Fruit fly (Drosophila melanogaster) whole organism, embryonic: Measurements from ENCODE around the gene ClC-a.

Experiments used
- B-H1 ChIP-seq: fragments of 200-800 bp; sonication (Bioruptor generic); IDR thresholded peaks from 3 replicates; pipeline ENCODE4 v1.3.6; 2022; ENCODE audit warnings: missing biosample characterization, missing genetic modification characterization
- CG1024 ChIP-seq: fragments of 200-800 bp; sonication (Bioruptor generic); IDR thresholded peaks from 2 replicates; pipeline ENCODE4 v1.3.6; 2022; ENCODE audit warnings: missing biosample characterization, missing genetic modification characterization
- CG10274 ChIP-seq: fragments of 200-800 bp; sonication (Bioruptor generic); optimal IDR thresholded peaks from 3 replicates; lab custom pipeline; 2017; ENCODE audit warnings: missing biosample characterization, mild to moderate bottlenecking, missing genetic modification characterization
- CG11560 ChIP-seq: fragments of 200-800 bp; sonication (Bioruptor generic); IDR thresholded peaks from 3 replicates; pipeline ENCODE4 v1.3.6; 2022; ENCODE audit warnings: missing biosample characterization, missing genetic modification characterization
- CG12744 ChIP-seq: fragments of 200-800 bp; sonication (Bioruptor generic); optimal IDR thresholded peaks from 2 replicates; lab custom pipeline; 2016; ENCODE audit warnings: missing biosample characterization, missing genetic modification characterization
- CG13123 ChIP-seq: fragments of 200-800 bp; sonication (Bioruptor generic); optimal IDR thresholded peaks from 2 replicates; lab custom pipeline; 2016; ENCODE audit warnings: missing biosample characterization, missing genetic modification characterization
- CG15514 ChIP-seq: fragments of 200-800 bp; sonication (Bioruptor generic); optimal IDR thresholded peaks from 3 replicates; lab custom pipeline; 2017; ENCODE audit warnings: missing biosample characterization, missing genetic modification characterization, mild to moderate bottlenecking, moderate library complexity, missing genetic modification reagents
- CG16779 ChIP-seq: fragments of 200-800 bp; sonication (Bioruptor generic); IDR thresholded peaks from 2 replicates; pipeline ENCODE4 v1.3.6; 2022; ENCODE audit warnings: missing biosample characterization, missing genetic modification characterization
- CG18262 ChIP-seq: fragments of 200-800 bp; optimal IDR thresholded peaks from 3 replicates; lab custom pipeline; 2019; ENCODE audit warnings: missing biosample characterization, mild to moderate bottlenecking, missing genetic modification characterization, moderate library complexity
- CG18619 ChIP-seq: fragments of 200-800 bp; sonication (Bioruptor generic); optimal IDR thresholded peaks from 3 replicates; lab custom pipeline; 2017; ENCODE audit warnings: missing biosample characterization, mild to moderate bottlenecking, missing genetic modification characterization
- CG2712 ChIP-seq: fragments of 200-800 bp; optimal IDR thresholded peaks from 3 replicates; lab custom pipeline; 2019; ENCODE audit warnings: missing biosample characterization, mild to moderate bottlenecking, missing genetic modification characterization, moderate library complexity
- CG31224 ChIP-seq: fragments of 200-800 bp; sonication (Bioruptor generic); IDR thresholded peaks from 2 replicates; pipeline ENCODE4 v1.3.6; 2022; ENCODE audit warnings: missing biosample characterization, missing genetic modification characterization
- CG3281 ChIP-seq: fragments of 200-800 bp; sonication (Bioruptor generic); optimal IDR thresholded peaks from 3 replicates; lab custom pipeline; 2017; ENCODE audit warnings: missing biosample characterization, mild to moderate bottlenecking, missing genetic modification characterization
- CG3726 ChIP-seq: fragments of 200-800 bp; sonication (Bioruptor generic); IDR thresholded peaks from 3 replicates; pipeline ENCODE4, ENCODE4 v1.3.6; 2022; ENCODE audit warnings: missing biosample characterization, missing genetic modification characterization
- CG4360 ChIP-seq: fragments of 200-800 bp; sonication (Bioruptor generic); IDR thresholded peaks from 2 replicates; pipeline ENCODE4 v1.3.6; 2022; ENCODE audit warnings: missing biosample characterization, missing genetic modification characterization
- CG4707 ChIP-seq: fragments of 200-800 bp; sonication (Bioruptor generic); optimal IDR thresholded peaks from 2 replicates; lab custom pipeline; 2018; ENCODE audit warnings: missing biosample characterization, mild to moderate bottlenecking, missing genetic modification characterization, moderate library complexity
- CG9817 ChIP-seq: fragments of 200-800 bp; sonication (Bioruptor generic); optimal IDR thresholded peaks from 2 replicates; lab custom pipeline; 2018; ENCODE audit warnings: missing biosample characterization, mild to moderate bottlenecking, missing genetic modification characterization, moderate library complexity
- CHES-1-like ChIP-seq: fragments of 200-800 bp; sonication (Bioruptor generic); optimal IDR thresholded peaks from 2 replicates; lab custom pipeline; 2016; ENCODE audit warnings: missing biosample characterization, missing genetic modification characterization
- CkIIα-i1 ChIP-seq: fragments of 200-800 bp; sonication (Bioruptor generic); IDR thresholded peaks from 2 replicates; pipeline ENCODE4 v1.3.6; 2022; ENCODE audit warnings: missing biosample characterization, missing genetic modification characterization
- Dip3 ChIP-seq: fragments of 200-800 bp; sonication (Bioruptor generic); optimal IDR thresholded peaks from 3 replicates; lab custom pipeline; 2016; ENCODE audit warnings: missing biosample characterization, missing genetic modification characterization
- ERR ChIP-seq: fragments of 200-800 bp; sonication (Bioruptor generic); optimal IDR thresholded peaks from 2 replicates; lab custom pipeline; 2016; ENCODE audit warnings: missing biosample characterization, missing genetic modification characterization
- HLH3B ChIP-seq: fragments of 200-800 bp; sonication (Bioruptor generic); IDR thresholded peaks from 2 replicates; pipeline ENCODE4 v1.3.6; 2022; ENCODE audit warnings: missing biosample characterization, missing genetic modification characterization
- Hey ChIP-seq: fragments of 200-800 bp; sonication (Bioruptor generic); optimal IDR thresholded peaks from 3 replicates; lab custom pipeline; 2018; ENCODE audit warnings: missing biosample characterization, mild to moderate bottlenecking, missing genetic modification characterization
- Hr51 ChIP-seq, 2 experiments: fragments of 200-800 bp; sonication (Bioruptor generic); optimal IDR thresholded peaks; 2 replicates in 1 of 2; 3 replicates in 1 of 2; lab custom pipeline; 2016 to 2018; ENCODE audit warnings: missing biosample characterization in 2 of 2, missing genetic modification characterization in 2 of 2, mild to moderate bottlenecking in 1 of 2, moderate library complexity in 1 of 2
- Max ChIP-seq: fragments of 200-800 bp; sonication (Bioruptor generic); optimal IDR thresholded peaks from 2 replicates; lab custom pipeline; 2016; ENCODE audit warnings: missing biosample characterization, mild to moderate bottlenecking, missing genetic modification characterization
- Nf-YB ChIP-seq: fragments of 200-800 bp; sonication (Bioruptor generic); optimal IDR thresholded peaks from 3 replicates; lab custom pipeline; 2019; ENCODE audit warnings: missing biosample characterization, mild to moderate bottlenecking, missing genetic modification characterization, moderate library complexity
- Oaz ChIP-seq: fragments of 200-800 bp; sonication (Bioruptor generic); IDR thresholded peaks from 2 replicates; pipeline ENCODE4 v1.3.6; 2022; ENCODE audit warnings: missing biosample characterization, missing genetic modification characterization
- Rfx ChIP-seq: fragments of 200-800 bp; sonication (Bioruptor generic); IDR thresholded peaks from 2 replicates; pipeline ENCODE4 v1.3.6; 2022; ENCODE audit warnings: missing biosample characterization, missing genetic modification characterization
- Spps ChIP-seq: fragments of 200-800 bp; sonication (Bioruptor generic); optimal IDR thresholded peaks from 2 replicates; lab custom pipeline; 2018; ENCODE audit warnings: missing biosample characterization, mild to moderate bottlenecking, missing genetic modification characterization
- Sry-β ChIP-seq: fragments of 200-800 bp; sonication (Bioruptor generic); optimal IDR thresholded peaks from 2 replicates; lab custom pipeline; 2018; ENCODE audit warnings: missing biosample characterization, mild to moderate bottlenecking, missing genetic modification characterization, moderate library complexity
- Taf1 ChIP-seq: fragments of 200-800 bp; sonication (Bioruptor generic); IDR thresholded peaks from 2 replicates; pipeline ENCODE4 v1.3.6; 2022; ENCODE audit warnings: missing biosample characterization, missing genetic modification characterization
- Tbp ChIP-seq: fragments of >200 bp; optimal IDR thresholded peaks from 2 replicates; lab custom pipeline; 2018; ENCODE audit warnings: missing biosample characterization, missing genetic modification characterization
- YL-1 ChIP-seq: fragments of 200-800 bp; sonication (Bioruptor generic); optimal IDR thresholded peaks from 3 replicates; lab custom pipeline; 2017; ENCODE audit warnings: missing biosample characterization, mild to moderate bottlenecking, missing genetic modification characterization
- ase ChIP-seq: fragments of 200-800 bp; sonication (Bioruptor generic); IDR thresholded peaks from 3 replicates; pipeline ENCODE4 v1.3.6; 2022; ENCODE audit warnings: missing biosample characterization, missing genetic modification characterization
- ash1 ChIP-seq: fragments of 200-800 bp; sonication (Bioruptor generic); optimal IDR thresholded peaks from 2 replicates; lab custom pipeline; 2018; ENCODE audit warnings: missing biosample characterization, mild to moderate bottlenecking, missing genetic modification characterization
- bcd ChIP-seq: fragments of 200-800 bp; sonication (Bioruptor generic); optimal IDR thresholded peaks from 2 replicates; lab custom pipeline; 2017; ENCODE audit warnings: missing biosample characterization, mild to moderate bottlenecking, missing genetic modification characterization
- cas ChIP-seq: fragments of 200-800 bp; sonication (Bioruptor generic); IDR thresholded peaks from 2 replicates; pipeline ENCODE4 v1.3.6; 2022; ENCODE audit warnings: missing biosample characterization, missing genetic modification characterization
- dmrt99B ChIP-seq: fragments of 200-800 bp; sonication (Bioruptor generic); optimal IDR thresholded peaks from 2 replicates; lab custom pipeline; 2018; ENCODE audit warnings: missing biosample characterization, mild to moderate bottlenecking, missing genetic modification characterization, moderate library complexity
- exex ChIP-seq: fragments of 200-800 bp; sonication (Bioruptor generic); optimal IDR thresholded peaks from 4 replicates; lab custom pipeline; 2018; ENCODE audit warnings: missing biosample characterization, mild to moderate bottlenecking, missing genetic modification characterization, moderate library complexity
- eyg ChIP-seq: fragments of 200-800 bp; sonication (Bioruptor generic); optimal IDR thresholded peaks from 3 replicates; lab custom pipeline; 2016; ENCODE audit warnings: missing biosample characterization, missing genetic modification characterization
- ham ChIP-seq: fragments of 200-800 bp; sonication (Bioruptor generic); IDR thresholded peaks from 2 replicates; pipeline ENCODE4 v1.3.6; 2022; ENCODE audit warnings: missing biosample characterization, missing genetic modification characterization
- lov ChIP-seq, 2 experiments: fragments of 200-800 bp in 1 of 2; fragments of >200 bp in 1 of 2; sonication (Bioruptor generic) in 1 of 2; IDR thresholded peaks in 1 of 2; optimal IDR thresholded peaks in 1 of 2; 2 replicates in 1 of 2; 3 replicates in 1 of 2; pipeline versions ENCODE4 v1.3.6 to Lab custom; 2017 to 2022; ENCODE audit warnings: missing biosample characterization in 1 of 2, missing genetic modification characterization in 1 of 2
- pb ChIP-seq: fragments of 200-800 bp; sonication (Bioruptor generic); optimal IDR thresholded peaks from 3 replicates; lab custom pipeline; 2016; ENCODE audit warnings: missing biosample characterization, missing genetic modification characterization
- pnt ChIP-seq: fragments of 200-800 bp; sonication (Bioruptor generic); optimal IDR thresholded peaks from 3 replicates; lab custom pipeline; 2016; ENCODE audit warnings: missing biosample characterization, missing genetic modification characterization
- pzg ChIP-seq: fragments of 200-800 bp; sonication (Bioruptor generic); optimal IDR thresholded peaks from 3 replicates; lab custom pipeline; 2018; ENCODE audit warnings: missing biosample characterization, mild to moderate bottlenecking, missing genetic modification characterization, moderate library complexity
- shn ChIP-seq: fragments of 200-800 bp; sonication (Bioruptor generic); optimal IDR thresholded peaks from 3 replicates; lab custom pipeline; 2016; ENCODE audit warnings: missing biosample characterization, missing genetic modification characterization
- sob ChIP-seq: fragments of 200-800 bp; sonication (Bioruptor generic); IDR thresholded peaks from 2 replicates; pipeline ENCODE4 v1.3.6; 2022; ENCODE audit warnings: missing biosample characterization, missing genetic modification characterization
- sug ChIP-seq: fragments of 200-800 bp; optimal IDR thresholded peaks from 2 replicates; lab custom pipeline; 2019; ENCODE audit warnings: missing biosample characterization, mild to moderate bottlenecking, missing genetic modification characterization, moderate library complexity
- tap ChIP-seq: fragments of 200-800 bp; optimal IDR thresholded peaks from 3 replicates; lab custom pipeline; 2019; ENCODE audit warnings: missing biosample characterization, mild to moderate bottlenecking, missing genetic modification characterization, moderate library complexity
- trh ChIP-seq: fragments of 200-800 bp; sonication (Bioruptor generic); optimal IDR thresholded peaks from 2 replicates; lab custom pipeline; 2016; ENCODE audit warnings: missing biosample characterization, missing genetic modification characterization
- unpg ChIP-seq: fragments of 200-800 bp; sonication (Bioruptor generic); optimal IDR thresholded peaks from 3 replicates; lab custom pipeline; 2018; ENCODE audit warnings: missing biosample characterization, mild to moderate bottlenecking, missing genetic modification characterization, moderate library complexity

The ClC-a gene

DNA sequence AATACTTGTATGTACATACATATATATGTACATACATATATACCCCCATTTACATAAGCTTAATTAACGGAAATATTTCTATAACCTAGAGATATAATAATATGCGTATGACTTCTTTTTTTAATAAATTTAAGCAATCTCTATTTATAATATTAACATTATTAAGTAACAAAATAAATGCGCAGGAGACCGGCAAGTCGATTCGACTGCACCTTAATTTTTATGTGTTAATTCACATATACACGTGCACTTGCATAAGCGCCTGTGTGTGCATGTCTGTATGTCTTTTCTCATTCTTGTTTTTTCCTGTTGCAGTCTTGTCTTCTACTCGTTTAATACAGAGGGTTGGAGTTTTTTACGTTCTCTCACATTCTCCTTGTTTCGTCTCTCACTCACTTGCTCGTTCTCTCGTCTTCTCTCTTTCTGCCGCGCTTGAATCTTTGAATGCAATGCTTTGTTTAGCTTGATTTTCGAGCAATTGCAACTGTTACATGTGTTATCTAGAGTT lies 32.8 kb downstream of the ClC-a start (continued):
- peak; percentile 52 for TF ChIP-seq sug (tag; lab: Kevin White, UChicago)
- TF ChIP-seq Hey (tag; lab: Kevin White, UChicago): no peak
- TF ChIP-seq ash1 (GFP tag; lab: Kevin White, UChicago): no peak
- TF ChIP-seq lov (optimal IDR thresholded peaks at IDR 0.05; lab: Kevin White, UChicago): no peak
- TF ChIP-seq lov (GFP tag; IDR thresholded peaks at IDR 0.05; lab: Robert Waterston, UW): peak; percentile 94
- peak; percentile 100 for TF ChIP-seq CG10274 (GFP tag; lab: Kevin White, UChicago)
- no peak for TF ChIP-seq ham (GFP tag; lab: Robert Waterston, UW)
- TF ChIP-seq CG9817 (tag; lab: Kevin White, UChicago): peak; percentile 53
- peak; percentile 87 for TF ChIP-seq trh
- TF ChIP-seq exex (tag; lab: Kevin White, UChicago): peak; percentile 24
- peak; percentile 84 for TF ChIP-seq tap (tag; lab: Kevin White, UChicago)
- TF ChIP-seq CG18262 (tag; lab: Kevin White, UChicago): peak; percentile 100
- TF ChIP-seq eyg (GFP tag; lab: Kevin White, UChicago): no peak
- TF ChIP-seq CG4360: peak; percentile 70
- no peak for TF ChIP-seq cas (GFP tag; lab: Robert Waterston, UW)
- TF ChIP-seq CG18619: peak; percentile 87
- peak; percentile 91 for TF ChIP-seq HLH3B (GFP tag; lab: Robert Waterston, UW)
- TF ChIP-seq CG13123 (GFP tag; lab: Kevin White, UChicago): peak; percentile 78
- TF ChIP-seq bcd (GFP tag; lab: Kevin White, UChicago): peak; percentile 92
- TF ChIP-seq Taf1 (GFP tag; lab: Robert Waterston, UW): no peak
- peak; percentile 12 for TF ChIP-seq CG15514 (GFP tag; lab: Kevin White, UChicago)
- no peak for TF ChIP-seq CG16779 (GFP tag; lab: Robert Waterston, UW)
- TF ChIP-seq Nf-YB (GFP tag; lab: Kevin White, UChicago): peak; percentile 80
- TF ChIP-seq Oaz (GFP tag; lab: Robert Waterston, UW): peak; percentile 50
- peak; percentile 85; the same call in 2 of the 3 replicates for TF ChIP-seq CG3726 (GFP tag; lab: Robert Waterston, UW)
- TF ChIP-seq ERR (GFP tag; lab: Kevin White, UChicago): no peak
- TF ChIP-seq CG31224 (GFP tag; lab: Robert Waterston, UW): peak; percentile 22; the same call in 1 of the 2 replicates
- TF ChIP-seq pnt: no peak
- TF ChIP-seq CG2712 (tag; lab: Kevin White, UChicago): peak; percentile 99
- TF ChIP-seq CG3281: peak; percentile 38
- TF ChIP-seq Tbp (GFP tag; lab: Kevin White, UChicago): no peak
- no peak for TF ChIP-seq Rfx (GFP tag; lab: Robert Waterston, UW)
- no peak for TF ChIP-seq shn (GFP tag; lab: Kevin White, UChicago)
- peak; percentile 95 for TF ChIP-seq unpg
- TF ChIP-seq ase (GFP tag; lab: Robert Waterston, UW): peak; percentile 85; the same call in 2 of the 3 replicates
- no peak for TF ChIP-seq CHES-1-like (GFP tag; lab: Kevin White, UChicago)
- no peak for TF ChIP-seq pb
- TF ChIP-seq Sry-β (GFP tag; lab: Kevin White, UChicago): peak; percentile 65
- TF ChIP-seq Dip3 (GFP tag; lab: Kevin White, UChicago): no peak
- peak; percentile 95 for TF ChIP-seq Spps (tag; lab: Kevin White, UChicago)
- peak; percentile 80 for TF ChIP-seq CG1024 (GFP tag; lab: Robert Waterston, UW)
- peak; percentile 82 for TF ChIP-seq Max (GFP tag; lab: Kevin White, UChicago)
- TF ChIP-seq sob (GFP tag; lab: Robert Waterston, UW): peak; percentile 74
- peak; percentile 81 for TF ChIP-seq CG4707 (GFP tag; lab: Kevin White, UChicago)
- peak; percentile 49 for TF ChIP-seq YL-1 (GFP tag; lab: Kevin White, UChicago)
- no peak for TF ChIP-seq CG11560 (tag; lab: Robert Waterston, UW)
- peak; percentile 78 for TF ChIP-seq B-H1 (GFP tag; lab: Robert Waterston, UW)
- no peak for TF ChIP-seq CG12744 (GFP tag; lab: Kevin White, UChicago)
- TF ChIP-seq Hr51 (GFP tag; optimal IDR thresholded peaks at IDR 0.05; lab: Kevin White, UChicago): peak; percentile 61 to 86
- peak; percentile 94 for TF ChIP-seq dmrt99B
- TF ChIP-seq pzg (GFP tag; lab: Kevin White, UChicago): no peak
- TF ChIP-seq CkIIα-i1: no peak
